Worm (Caenorhabditis elegans) whole organism, L4 larva: Measurements from ENCODE around the gene R07B7.9.

Source experiments
- F37D6.2 ChIP-seq: sonication (generic microtip); optimal IDR thresholded peaks from 2 replicates; lab custom pipeline; 2016; ENCODE audit warnings: mild to moderate bottlenecking, missing genetic modification characterization, missing compliant biosample characterization
- F44E2.7 ChIP-seq: fragments of 200-800 bp; sonication (Bioruptor generic); IDR thresholded peaks from 2 replicates; pipeline ENCODE4 v2.1.2; 2022; ENCODE audit warnings: missing genetic modification characterization, missing compliant biosample characterization
- F49E8.2 ChIP-seq: sonication (generic microtip); optimal IDR thresholded peaks from 2 replicates; lab custom pipeline; 2016; ENCODE audit warnings: missing compliant biosample characterization, mild to moderate bottlenecking, missing genetic modification characterization, borderline replicate concordance
- T26A8.4 ChIP-seq: fragments of 200-800 bp; sonication (Bioruptor generic); IDR thresholded peaks from 2 replicates; pipeline ENCODE4 v1.3.6; 2022; ENCODE audit warnings: missing genetic modification characterization, missing compliant biosample characterization
- Y105C5A.15 ChIP-seq: fragments of 200-800 bp; sonication (Bioruptor generic); IDR thresholded peaks from 2 replicates; pipeline ENCODE4 v1.3.6; 2022; ENCODE audit warnings: missing genetic modification characterization, missing compliant biosample characterization
- ZK337.2 ChIP-seq: fragments of 200-800 bp; sonication (Bioruptor generic); IDR thresholded peaks from 2 replicates; pipeline ENCODE4 v1.3.6; 2022; ENCODE audit warnings: missing genetic modification reagents, missing genetic modification characterization, missing compliant biosample characterization
- aha-1 ChIP-seq: fragments of 150-350 bp; peaks from one replicate; lab custom pipeline; 2014; ENCODE audit warnings: missing biosample characterization, missing genetic modification characterization
- ceh-28 ChIP-seq: fragments of 150-350 bp; optimal IDR thresholded peaks from 2 replicates; lab custom pipeline; 2014; ENCODE audit warnings: missing biosample characterization, missing genetic modification reagents, missing genetic modification characterization
- ceh-82 ChIP-seq: sonication (generic microtip); optimal IDR thresholded peaks from 2 replicates; lab custom pipeline; 2017; ENCODE audit warnings: missing biosample characterization, missing genetic modification characterization
- ces-1 ChIP-seq: fragments of 150-350 bp; sonication (generic microtip); optimal IDR thresholded peaks from 4 replicates; lab custom pipeline; 2014; ENCODE audit warnings: missing biosample characterization, missing genetic modification reagents, missing genetic modification characterization
- cey-2 ChIP-seq: sonication (generic microtip); optimal IDR thresholded peaks from 3 replicates; lab custom pipeline; 2017; ENCODE audit warnings: missing genetic modification characterization, mild to moderate bottlenecking, missing compliant biosample characterization, antibody characterized with exemption, borderline replicate concordance; ENCODE audit not compliant: insufficient read depth
- dmd-6 ChIP-seq: fragments of 200-800 bp; sonication (Bioruptor generic); IDR thresholded peaks from 2 replicates; pipeline ENCODE4 v1.3.6; 2022; ENCODE audit warnings: missing genetic modification reagents, missing genetic modification characterization, missing compliant biosample characterization
- dmd-8 ChIP-seq: fragments of 200-800 bp; sonication (Bioruptor generic); IDR thresholded peaks from 2 replicates; pipeline ENCODE4 v1.3.6; 2022; ENCODE audit warnings: missing genetic modification characterization, missing compliant biosample characterization
- fkh-10 ChIP-seq: fragments of 150-350 bp; optimal IDR thresholded peaks from 2 replicates; lab custom pipeline; 2014; ENCODE audit warnings: missing biosample characterization, missing genetic modification reagents, missing genetic modification characterization
- fos-1 ChIP-seq: fragments of 150-350 bp; optimal IDR thresholded peaks from 2 replicates; lab custom pipeline; 2014; ENCODE audit warnings: missing biosample characterization, missing genetic modification characterization
- hlh-11 ChIP-seq: fragments of 200-800 bp; sonication (Bioruptor generic); optimal IDR thresholded peaks from 2 replicates; lab custom pipeline; 2018; ENCODE audit warnings: mild to moderate bottlenecking, missing genetic modification characterization, missing compliant biosample characterization
- hlh-30 ChIP-seq: sonication (generic microtip); optimal IDR thresholded peaks from 2 replicates; lab custom pipeline; 2017; ENCODE audit warnings: antibody characterized with exemption, mild to moderate bottlenecking, missing genetic modification characterization, missing compliant biosample characterization; ENCODE audit not compliant: insufficient read depth
- lim-7 ChIP-seq: fragments of 200-800 bp; sonication (Bioruptor generic); IDR thresholded peaks from 2 replicates; pipeline ENCODE4 v1.3.6; 2022; ENCODE audit warnings: missing genetic modification characterization, missing compliant biosample characterization
- lin-38 ChIP-seq: fragments of 200-800 bp; sonication (Bioruptor generic); IDR thresholded peaks from 2 replicates; pipeline ENCODE4 v1.3.6; 2022; ENCODE audit warnings: missing genetic modification reagents, missing genetic modification characterization, missing compliant biosample characterization
- lin-39 ChIP-seq: fragments of 150-350 bp; optimal IDR thresholded peaks from 2 replicates; lab custom pipeline; 2014; ENCODE audit warnings: missing biosample characterization, missing genetic modification reagents, missing genetic modification characterization
- lir-3 ChIP-seq: sonication (generic microtip); optimal IDR thresholded peaks from 2 replicates; lab custom pipeline; 2016; ENCODE audit warnings: mild to moderate bottlenecking, missing genetic modification characterization, missing compliant biosample characterization
- madf-5 ChIP-seq, 2 experiments: fragments of 200-800 bp; sonication (Bioruptor generic); IDR thresholded peaks; 2 replicates each; pipeline ENCODE4 v1.3.6; 2022; ENCODE audit warnings: missing compliant biosample characterization in 2 of 2, missing genetic modification characterization in 2 of 2
- mdl-1 ChIP-seq, 2 experiments: fragments of 150-350 bp in 1 of 2; sonication (generic microtip) in 1 of 2; optimal IDR thresholded peaks; 2 replicates each; lab custom pipeline; 2014 to 2017; ENCODE audit warnings: missing biosample characterization in 2 of 2, missing genetic modification characterization in 2 of 2
- mep-1 ChIP-seq: fragments of 150-350 bp; sonication (generic microtip); optimal IDR thresholded peaks from 3 replicates; lab custom pipeline; 2014; ENCODE audit warnings: missing biosample characterization, missing genetic modification characterization
- mes-2 ChIP-seq: sonication (generic microtip); optimal IDR thresholded peaks from 2 replicates; lab custom pipeline; 2016; ENCODE audit warnings: missing genotype, mild to moderate bottlenecking, missing genetic modification characterization, missing compliant biosample characterization; ENCODE audit not compliant: poor library complexity, severe bottlenecking
- mxl-3 ChIP-seq: fragments of 200-800 bp; sonication (Bioruptor generic); optimal IDR thresholded peaks from 2 replicates; lab custom pipeline; 2018; ENCODE audit warnings: mild to moderate bottlenecking, missing genetic modification characterization, missing compliant biosample characterization
- nhr-11 ChIP-seq: fragments of 150-350 bp; optimal IDR thresholded peaks from 2 replicates; lab custom pipeline; 2014; ENCODE audit warnings: missing biosample characterization, missing genetic modification characterization
- nhr-25 ChIP-seq: sonication (generic microtip); optimal IDR thresholded peaks from 2 replicates; lab custom pipeline; 2017; ENCODE audit warnings: missing genetic modification characterization, mild to moderate bottlenecking, missing compliant biosample characterization, antibody characterized with exemption, moderate library complexity, borderline replicate concordance; ENCODE audit not compliant: insufficient read depth
- nhr-28 ChIP-seq: fragments of 150-350 bp; optimal IDR thresholded peaks from 2 replicates; lab custom pipeline; 2014; ENCODE audit warnings: missing biosample characterization, missing genetic modification characterization
- nhr-41 ChIP-seq: fragments of 200-800 bp; sonication (Bioruptor generic); IDR thresholded peaks from 2 replicates; pipeline ENCODE4 v1.3.6; 2022; ENCODE audit warnings: missing genetic modification reagents, missing genetic modification characterization, missing compliant biosample characterization
- nhr-76 ChIP-seq: fragments of 150-350 bp; optimal IDR thresholded peaks from 2 replicates; lab custom pipeline; 2014; ENCODE audit warnings: missing biosample characterization, missing genetic modification characterization
- pha-4 ChIP-seq, 2 experiments: fragments of 150-350 bp in 1 of 2; fragments of 200-800 bp in 1 of 2; sonication (Bioruptor generic) in 1 of 2; IDR thresholded peaks in 1 of 2; optimal IDR thresholded peaks in 1 of 2; 2 replicates each; pipeline versions ENCODE4 v1.3.6 to Lab custom; 2014 to 2022; ENCODE audit warnings: missing genetic modification characterization in 2 of 2, missing genetic modification reagents in 2 of 2, missing biosample characterization in 1 of 2, missing compliant biosample characterization in 1 of 2
- pqm-1 ChIP-seq: sonication (generic microtip); optimal IDR thresholded peaks from 2 replicates; lab custom pipeline; 2017; ENCODE audit warnings: missing biosample characterization, missing genetic modification characterization
- skn-1 ChIP-seq: fragments of 150-350 bp; optimal IDR thresholded peaks from 2 replicates; lab custom pipeline; 2014; ENCODE audit warnings: missing biosample characterization, missing genetic modification characterization
- tag-97 ChIP-seq: fragments of 200-800 bp; sonication (Bioruptor generic); IDR thresholded peaks from 2 replicates; pipeline ENCODE4 v1.3.6; 2022; ENCODE audit warnings: missing genetic modification characterization, missing compliant biosample characterization
- tra-1 ChIP-seq: fragments of 200-800 bp; sonication (Bioruptor generic); IDR thresholded peaks from 2 replicates; pipeline ENCODE4 v1.3.6; 2022; ENCODE audit warnings: missing genetic modification reagents, missing genetic modification characterization, missing compliant biosample characterization
- unc-130 ChIP-seq: sonication (generic microtip); optimal IDR thresholded peaks from 2 replicates; lab custom pipeline; 2016; ENCODE audit warnings: missing genetic modification reagents, missing genetic modification characterization, missing compliant biosample characterization
- unc-62 ChIP-seq, 3 experiments: fragments of 150-350 bp in 1 of 3; sonication (generic microtip); optimal IDR thresholded peaks in 2 of 3; peaks in 1 of 3; 1 replicate in 1 of 3; 2 replicates in 2 of 3; lab custom pipeline; 2014 to 2017; ENCODE audit warnings: missing biosample characterization in 3 of 3, missing genetic modification characterization in 3 of 3, missing genetic modification reagents in 3 of 3, missing genotype in 1 of 3

Gene R07B7.9

ce11 chrV:12071483-12071882 lies 8.7 kb downstream of the R07B7.9 start:
- no peak for TF ChIP-seq tag-97 (GFP tag; lab: Robert Waterston, UW)
- peak; percentile 46 for TF ChIP-seq aha-1 (tag; lab: Kevin White, UChicago)
- TF ChIP-seq ceh-82 (tag; lab: Kevin White, UChicago), result no peak
- no peak for TF ChIP-seq F37D6.2 (tag; lab: Kevin White, UChicago)
- no peak for TF ChIP-seq lim-7 (GFP tag; lab: Robert Waterston, UW)
- no peak for TF ChIP-seq madf-5 (GFP tag; IDR thresholded peaks at IDR 0.05; lab: Robert Waterston, UW)
- peak; percentile 14 to 70 for TF ChIP-seq mdl-1 (tag; optimal IDR thresholded peaks at IDR 0.05; lab: Kevin White, UChicago)
- no peak for TF ChIP-seq Y105C5A.15 (GFP tag; lab: Robert Waterston, UW)
- no peak for TF ChIP-seq fkh-10 (GFP tag; lab: Kevin White, UChicago)
- peak; percentile 62 for TF ChIP-seq nhr-28 (tag; lab: Kevin White, UChicago)
- peak; percentile 83 for TF ChIP-seq mxl-3 (GFP tag; lab: Kevin White, UChicago)
- peak in 1 of 2 experiments; percentile 3 for TF ChIP-seq unc-62 (GFP tag; optimal IDR thresholded peaks at IDR 0.05 in 1 of 2; lab: Kevin White, UChicago)
- no peak for TF ChIP-seq unc-62 (tag; optimal IDR thresholded peaks at IDR 0.05; lab: Kevin White, UChicago)
- no peak for TF ChIP-seq mes-2
- peak; percentile 32; the same call in 1 of the 2 replicates for TF ChIP-seq dmd-6 (GFP tag; lab: Robert Waterston, UW)
- TF ChIP-seq ces-1 (GFP tag; lab: Kevin White, UChicago), result no peak
- no peak for TF ChIP-seq F44E2.7
- no peak for TF ChIP-seq T26A8.4 (GFP tag; lab: Robert Waterston, UW)
- peak; percentile 81 for TF ChIP-seq hlh-30 (tag; lab: Kevin White, UChicago)
- TF ChIP-seq nhr-25, result peak; percentile 65
- TF ChIP-seq pqm-1 (tag; lab: Kevin White, UChicago), result no peak
- TF ChIP-seq hlh-11 (tag; lab: Kevin White, UChicago), result peak; percentile 45
- TF ChIP-seq mep-1 (tag; lab: Kevin White, UChicago), result no peak

DNA sequence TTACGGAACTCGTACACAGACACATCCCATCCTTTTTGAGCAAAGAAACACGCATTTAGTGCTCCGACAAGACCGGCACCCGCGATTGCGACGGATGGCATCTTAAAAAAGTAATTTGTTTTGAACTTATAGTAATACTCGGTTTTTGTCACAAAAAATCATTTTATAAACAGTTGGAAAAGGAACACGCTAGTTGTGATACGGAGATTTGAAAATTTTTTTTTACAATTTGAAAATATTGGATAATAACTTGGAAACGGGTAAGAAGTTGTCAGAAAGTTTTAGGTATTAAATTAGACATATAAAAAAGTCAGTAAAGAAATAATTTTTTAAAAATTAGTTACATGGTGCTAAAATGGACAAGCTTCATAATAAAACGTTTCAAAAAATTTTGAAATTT lies 9.8 kb downstream of the R07B7.9 start, which contains the start of gene kmo-1:
TSS of gene kmo-1 (minus strand) at position 101 of the 400 bp plus-strand sequence.
- TF ChIP-seq skn-1 (tag; lab: Kevin White, UChicago), result no peak
- no peak for TF ChIP-seq lin-39 (tag; lab: Kevin White, UChicago)
- no peak for TF ChIP-seq tra-1 (GFP tag; lab: Robert Waterston, UW)
- TF ChIP-seq nhr-11 (tag; lab: Kevin White, UChicago), result no peak
- no peak for TF ChIP-seq lin-38 (GFP tag; lab: Robert Waterston, UW)
- TF ChIP-seq unc-130 (GFP tag; lab: Kevin White, UChicago), result no peak
- TF ChIP-seq fos-1 (tag; lab: Kevin White, UChicago), result no peak
- no peak for TF ChIP-seq F37D6.2 (tag; lab: Kevin White, UChicago)

DNA sequence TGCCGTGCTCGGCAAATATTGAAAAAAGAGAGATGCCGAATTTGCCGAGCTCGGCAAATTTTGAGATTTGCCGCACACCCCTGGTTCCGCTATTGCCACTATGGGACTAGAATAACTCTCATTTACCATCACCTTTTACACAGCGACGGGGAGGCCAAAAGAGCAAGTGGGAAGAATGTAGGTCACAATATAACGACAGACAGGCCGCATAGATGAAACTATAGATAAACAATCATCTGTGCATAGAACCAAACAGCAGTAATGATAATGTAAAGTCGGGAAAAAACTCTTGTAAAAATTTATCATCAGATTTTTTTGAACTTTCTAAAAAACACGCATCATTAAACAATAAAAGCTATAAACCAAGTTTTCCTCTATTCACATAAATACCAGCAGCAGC lies 11.7 kb downstream of the R07B7.9 start, which contains the start of gene kmo-2:
TSS of gene kmo-2 (minus strand) at position 101 of the 400 bp plus-strand sequence.
- no peak for TF ChIP-seq dmd-8
- no peak for TF ChIP-seq ceh-82 (tag; lab: Kevin White, UChicago)
- TF ChIP-seq ceh-28 (tag; lab: Kevin White, UChicago), result no peak
- TF ChIP-seq nhr-76 (tag; lab: Kevin White, UChicago), result no peak
- no peak for TF ChIP-seq nhr-41 (GFP tag; lab: Robert Waterston, UW)
- no peak for TF ChIP-seq pha-4 (GFP tag; IDR thresholded peaks at IDR 0.05; lab: Robert Waterston, UW)
- TF ChIP-seq pha-4 (tag; optimal IDR thresholded peaks at IDR 0.05; lab: Kevin White, UChicago), result no peak
- TF ChIP-seq ZK337.2 (GFP tag; lab: Robert Waterston, UW), result no peak
- no peak for TF ChIP-seq cey-2
- TF ChIP-seq F49E8.2 (tag; lab: Kevin White, UChicago), result no peak
- TF ChIP-seq F44E2.7, result no peak
- TF ChIP-seq lir-3 (tag; lab: Kevin White, UChicago), result no peak
